Fruit fly (Drosophila melanogaster): ENCODE data around the gene CG2186.
A peak's percentile ranks its signal among the peaks of the same experiment; 100 is the strongest.

CG2186 gene

DNA sequence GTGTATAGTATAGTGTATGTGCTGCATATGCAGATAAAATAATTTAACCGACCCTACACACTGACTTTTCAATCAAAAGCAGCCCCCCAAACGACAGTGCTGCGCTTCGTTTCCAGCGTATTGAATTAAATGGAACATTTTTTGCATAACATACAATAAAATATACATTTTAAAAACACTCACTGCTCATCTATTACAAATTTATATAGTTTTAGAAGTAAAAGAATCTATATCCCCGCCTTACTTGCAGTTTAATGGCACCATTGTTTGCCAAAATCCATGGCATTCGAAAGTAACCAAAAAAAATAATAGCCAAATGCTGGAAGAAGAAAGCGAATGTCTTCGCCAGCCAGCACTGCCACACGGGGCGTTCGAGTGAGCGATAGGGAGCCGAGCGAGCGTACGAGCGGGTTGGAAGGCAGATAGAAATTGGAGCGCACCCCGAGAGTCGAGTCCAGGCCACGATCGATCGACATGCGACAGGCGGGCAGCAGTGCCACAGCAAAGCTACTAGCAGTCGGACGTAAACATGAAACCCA, 15.7 kb upstream of the CG2186 start, which contains the start of gene CG15209:
Gene CG15209, plus strand, starts transcription at position 489 of the 539 bp plus-strand sequence.
- TF ChIP-seq Med (GFP tag): peak; percentile 2
- no peak for TF ChIP-seq tup (GFP tag; optimal IDR thresholded peaks at IDR 0.05)
- TF ChIP-seq Poxn (GFP tag; IDR thresholded peaks at IDR 0.05): no peak
- 0 out of 3 replicates have a peak, but pooled peaks have one; percentile 11 for TF ChIP-seq row (GFP tag; IDR thresholded peaks at IDR 0.05)
- no peak for TF ChIP-seq gfzf (GFP tag; optimal IDR thresholded peaks at IDR 0.05)
- no peak for TF ChIP-seq Mes4 (GFP tag; optimal IDR thresholded peaks at IDR 0.05)
- TF ChIP-seq aop (GFP tag; IDR thresholded peaks at IDR 0.05): no peak
- TF ChIP-seq CG17568 (GFP tag; optimal IDR thresholded peaks at IDR 0.05): no peak
- TF ChIP-seq zfh2 (GFP tag; optimal IDR thresholded peaks at IDR 0.05): no peak
- TF ChIP-seq gsb (GFP tag; IDR thresholded peaks at IDR 0.05): no peak
- TF ChIP-seq sob (GFP tag; IDR thresholded peaks at IDR 0.05): no peak
- TF ChIP-seq otp (GFP tag; IDR thresholded peaks at IDR 0.05): no peak
- TF ChIP-seq zen (tag; optimal IDR thresholded peaks at IDR 0.05): no peak
- TF ChIP-seq fd96Cb (tag; optimal IDR thresholded peaks at IDR 0.05): no peak
- no peak for TF ChIP-seq CG17829 (tag; optimal IDR thresholded peaks at IDR 0.05)
- TF ChIP-seq grn (GFP tag; optimal IDR thresholded peaks at IDR 0.05): no peak
- TF ChIP-seq tap (tag; optimal IDR thresholded peaks at IDR 0.05): no peak
- TF ChIP-seq CG12299 (tag; optimal IDR thresholded peaks at IDR 0.05): no peak
- TF ChIP-seq ase (GFP tag; IDR thresholded peaks at IDR 0.05): no peak
- TF ChIP-seq dan (GFP tag; IDR thresholded peaks at IDR 0.05): no peak
- no peak for TF ChIP-seq Hmx (GFP tag; optimal IDR thresholded peaks at IDR 0.05)
- TF ChIP-seq Sry-β (GFP tag; optimal IDR thresholded peaks at IDR 0.05): peak; percentile 79
- no peak for TF ChIP-seq wor (GFP tag; IDR thresholded peaks at IDR 0.05)
- no peak for TF ChIP-seq jumu (GFP tag; optimal IDR thresholded peaks at IDR 0.05)
- no peak for TF ChIP-seq CG8388 (GFP tag; optimal IDR thresholded peaks at IDR 0.05)
- TF ChIP-seq fd102C (GFP tag; optimal IDR thresholded peaks at IDR 0.05): no peak
- no peak for TF ChIP-seq CG1832 (GFP tag; optimal IDR thresholded peaks at IDR 0.05)
- no peak for TF ChIP-seq Lhr (GFP tag; optimal IDR thresholded peaks at IDR 0.05)
- TF ChIP-seq bcd (GFP tag; optimal IDR thresholded peaks at IDR 0.05): no peak
- TF ChIP-seq sug (tag; optimal IDR thresholded peaks at IDR 0.05): peak; percentile 11
- peak; percentile 75 for TF ChIP-seq Deaf1 (tag; optimal IDR thresholded peaks at IDR 0.05)
- TF ChIP-seq CG10543 (GFP tag; optimal IDR thresholded peaks at IDR 0.05): peak; percentile 13
- no peak for TF ChIP-seq CG8478 (optimal IDR thresholded peaks at IDR 0.05)
- no peak for TF ChIP-seq ato (GFP tag; IDR thresholded peaks at IDR 0.05; ENCODE audit: partially characterized antibody)
- no peak for TF ChIP-seq CG6254 (GFP tag; optimal IDR thresholded peaks at IDR 0.05)
- no peak for TF ChIP-seq Sox102F (GFP tag; optimal IDR thresholded peaks at IDR 0.05)
- TF ChIP-seq CG3995 (GFP tag; optimal IDR thresholded peaks at IDR 0.05): no peak
- no peak for TF ChIP-seq CG12942 (GFP tag; optimal IDR thresholded peaks at IDR 0.05)
- no peak for TF ChIP-seq CG2678 (tag; optimal IDR thresholded peaks at IDR 0.05)
- TF ChIP-seq jigr1 (GFP tag; IDR thresholded peaks at IDR 0.05): no peak
- TF ChIP-seq B-H2 (GFP tag; optimal IDR thresholded peaks at IDR 0.05): no peak
- TF ChIP-seq B-H1 (GFP tag; IDR thresholded peaks at IDR 0.05): no peak
- no peak for TF ChIP-seq gro (GFP tag; optimal IDR thresholded peaks at IDR 0.05)
- TF ChIP-seq CG17186 (GFP tag; optimal IDR thresholded peaks at IDR 0.05): no peak
- TF ChIP-seq bigmax (GFP tag; optimal IDR thresholded peaks at IDR 0.05): no peak

All from whole organism, embryonic.